Fruit fly (Drosophila melanogaster): Measurements from ENCODE around the gene AcCoAS.
A peak's percentile ranks its signal among the peaks of the same experiment; 100 is the strongest.

Gene AcCoAS

DNA sequence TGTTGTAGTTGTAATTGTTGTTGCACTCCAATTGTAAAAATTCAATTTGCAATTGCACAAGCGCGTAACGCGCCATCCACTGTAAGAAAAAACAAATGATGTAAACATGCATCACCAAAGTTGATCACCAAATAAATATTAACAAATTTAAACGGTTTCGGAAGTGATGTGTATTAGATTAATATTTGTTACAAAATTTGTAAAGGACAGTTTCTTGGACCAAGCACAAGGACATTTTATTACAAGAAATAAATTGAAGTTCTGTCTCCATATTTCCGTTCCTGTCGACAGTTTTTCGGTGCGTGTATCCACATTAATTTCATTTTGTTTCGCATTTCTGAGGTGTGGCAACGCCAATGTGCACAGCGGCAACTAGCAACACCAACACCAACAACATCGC is 50.3 kb downstream of the AcCoAS start (continued):
- TF ChIP-seq Sox15 (GFP tag; optimal IDR thresholded peaks at IDR 0.05) (no peak), Sox14 (GFP tag; optimal IDR thresholded peaks at IDR 0.05) (peak; percentile 11), Hr39 (GFP tag; optimal IDR thresholded peaks at IDR 0.05) (no peak), CG32006 (GFP tag; optimal IDR thresholded peaks at IDR 0.05) (peak; percentile 90), Eip78C (GFP tag) (peak; percentile 89), CG6276 (GFP tag; optimal IDR thresholded peaks at IDR 0.05) (peak; percentile 88), svp (GFP tag) (no peak), CG15336 (GFP tag; IDR thresholded peaks at IDR 0.05) (peak; percentile 89), CG9139 (GFP tag; optimal IDR thresholded peaks at IDR 0.05) (no peak), ss (GFP tag; optimal IDR thresholded peaks at IDR 0.05) (no peak), CG6163 (GFP tag; IDR thresholded peaks at IDR 0.05) (peak; percentile 60), Smox (GFP tag; optimal IDR thresholded peaks at IDR 0.05) (no peak), Hr38 (GFP tag; optimal IDR thresholded peaks at IDR 0.05) (no peak), CG10631 (GFP tag; optimal IDR thresholded peaks at IDR 0.05) (no peak), topi (GFP tag; optimal IDR thresholded peaks at IDR 0.05) (no peak), Sox102F (GFP tag; optimal IDR thresholded peaks at IDR 0.05) (no peak), CG8319 (GFP tag; optimal IDR thresholded peaks at IDR 0.05) (no peak), dac (GFP tag; optimal IDR thresholded peaks at IDR 0.05) (peak; percentile 78), esn (GFP tag; optimal IDR thresholded peaks at IDR 0.05) (no peak), dsx (GFP tag; optimal IDR thresholded peaks at IDR 0.05; ENCODE audit: poor library complexity, severe bottlenecking) (no peak), Ets96B (tag; optimal IDR thresholded peaks at IDR 0.05) (no peak), achi (GFP tag; optimal IDR thresholded peaks at IDR 0.05) (peak; percentile 51)

DNA sequence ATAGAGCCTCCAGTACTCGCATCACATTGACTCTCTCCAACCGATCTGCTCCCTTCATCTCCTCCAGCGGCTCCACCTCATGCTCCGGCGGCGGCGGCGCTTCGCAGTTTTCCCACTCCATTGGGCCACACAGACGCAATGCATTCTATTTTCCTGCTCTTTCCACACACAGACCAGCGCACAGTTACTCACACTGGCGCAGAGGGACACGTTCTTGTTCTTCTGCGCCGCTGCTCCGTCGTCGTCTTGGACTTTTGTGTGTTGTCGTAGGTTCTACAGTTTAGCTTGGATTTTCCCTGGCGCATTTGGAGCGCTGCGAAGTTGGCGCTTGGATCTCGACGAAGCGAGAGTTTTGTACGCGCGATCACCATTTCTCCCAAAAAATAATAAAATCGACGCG is 53.7 kb downstream of the AcCoAS start, which contains the start of gene Eip78C:
Gene Eip78C (plus strand): TSS at position 301 of the 400 bp plus-strand sequence.
- TF ChIP-seq CG4318 (GFP tag; optimal IDR thresholded peaks at IDR 0.05) (no peak), CG6276 (GFP tag; optimal IDR thresholded peaks at IDR 0.05) (peak; percentile 17), Eip93F (GFP tag; optimal IDR thresholded peaks at IDR 0.05) (no peak), Gug (GFP tag; IDR thresholded peaks at IDR 0.05) (peak; percentile 34; the same call in 1 of the 2 replicates), Eip78C (GFP tag) (peak; percentile 30), CG6163 (GFP tag; IDR thresholded peaks at IDR 0.05) (0 out of 3 replicates have a peak, but pooled peaks have one; percentile 12)

- TF ChIP-seq Lpt (GFP tag; optimal IDR thresholded peaks at IDR 0.05) (peak; percentile 9), Eip78C (GFP tag) (peak; percentile 62), CG6163 (GFP tag; IDR thresholded peaks at IDR 0.05) (0 out of 3 replicates have a peak, but pooled peaks have one; percentile 27), Gug (GFP tag; IDR thresholded peaks at IDR 0.05) (no peak)
Observed at dm6 chr3L:21225642-21226041, 54.4 kb downstream of the AcCoAS start.

- no peak for TF ChIP-seq CG11762 (GFP tag; optimal IDR thresholded peaks at IDR 0.05; ENCODE audit: insufficient read depth)
- no peak for TF ChIP-seq Ets96B (tag; optimal IDR thresholded peaks at IDR 0.05)
- TF ChIP-seq Sox102F (GFP tag; optimal IDR thresholded peaks at IDR 0.05) = peak; percentile 31
- TF ChIP-seq Sox15 (GFP tag; optimal IDR thresholded peaks at IDR 0.05) = no peak
- peak; percentile 83 for TF ChIP-seq CG6854 (GFP tag; optimal IDR thresholded peaks at IDR 0.05)
- peak; percentile 28 to 42 for TF ChIP-seq ss (GFP tag; optimal IDR thresholded peaks at IDR 0.05)
- no peak for TF ChIP-seq dsx (GFP tag; optimal IDR thresholded peaks at IDR 0.05; ENCODE audit: poor library complexity, severe bottlenecking)
- no peak for TF ChIP-seq CG4318 (GFP tag; optimal IDR thresholded peaks at IDR 0.05)
- TF ChIP-seq CG1621 (tag; optimal IDR thresholded peaks at IDR 0.05) = peak; percentile 22
- TF ChIP-seq CG9139 (GFP tag; optimal IDR thresholded peaks at IDR 0.05) = no peak
- peak; percentile 17 for TF ChIP-seq CG34406 (GFP tag; optimal IDR thresholded peaks at IDR 0.05)
- TF ChIP-seq fd59A (GFP tag; optimal IDR thresholded peaks at IDR 0.05) = no peak
- TF ChIP-seq CG7368 (GFP tag; optimal IDR thresholded peaks at IDR 0.05) = no peak
- peak; percentile 79 for TF ChIP-seq Lpt (GFP tag; optimal IDR thresholded peaks at IDR 0.05)
- TF ChIP-seq CG11902 (GFP tag; optimal IDR thresholded peaks at IDR 0.05) = no peak
- TF ChIP-seq esn (GFP tag; optimal IDR thresholded peaks at IDR 0.05) = peak; percentile 38
- TF ChIP-seq vri (GFP tag; optimal IDR thresholded peaks at IDR 0.05) = peak; percentile 88
- TF ChIP-seq CG11294 (GFP tag; IDR thresholded peaks at IDR 0.05) = no peak
- peak; percentile 5 for TF ChIP-seq fd85E (GFP tag; optimal IDR thresholded peaks at IDR 0.05)
- no peak for TF ChIP-seq CG32006 (GFP tag; optimal IDR thresholded peaks at IDR 0.05)
- no peak for TF ChIP-seq CG10631 (GFP tag; optimal IDR thresholded peaks at IDR 0.05)
- TF ChIP-seq Hr39 (GFP tag; optimal IDR thresholded peaks at IDR 0.05) = peak; percentile 45
- peak; percentile 33 for TF ChIP-seq lz (GFP tag; optimal IDR thresholded peaks at IDR 0.05)
- no peak for TF ChIP-seq pdm3 (GFP tag; optimal IDR thresholded peaks at IDR 0.05)
- no peak for TF ChIP-seq Hr4 (GFP tag; optimal IDR thresholded peaks at IDR 0.05)
- no peak for TF ChIP-seq CG16779 (tag; optimal IDR thresholded peaks at IDR 0.05)
- TF ChIP-seq Eip78C (GFP tag) = peak; percentile 89
- no peak for TF ChIP-seq CG8632 (GFP tag; optimal IDR thresholded peaks at IDR 0.05)
- no peak for TF ChIP-seq CG8319 (GFP tag; optimal IDR thresholded peaks at IDR 0.05)
- peak; percentile 21; the same call in 1 of the 2 replicates for TF ChIP-seq CG15336 (GFP tag; IDR thresholded peaks at IDR 0.05)
- no peak for TF ChIP-seq Hr38 (GFP tag; optimal IDR thresholded peaks at IDR 0.05)
- no peak for TF ChIP-seq salr (GFP tag; optimal IDR thresholded peaks at IDR 0.05)
- no peak for TF ChIP-seq net (GFP tag; optimal IDR thresholded peaks at IDR 0.05)
Observed at dm6 chr3L:21224701-21225223, 55.3 kb downstream of the AcCoAS start.

Data from whole organism, prepupa.